Fruit fly (Drosophila melanogaster): Measurements from ENCODE around the gene Hcf.

DNA sequence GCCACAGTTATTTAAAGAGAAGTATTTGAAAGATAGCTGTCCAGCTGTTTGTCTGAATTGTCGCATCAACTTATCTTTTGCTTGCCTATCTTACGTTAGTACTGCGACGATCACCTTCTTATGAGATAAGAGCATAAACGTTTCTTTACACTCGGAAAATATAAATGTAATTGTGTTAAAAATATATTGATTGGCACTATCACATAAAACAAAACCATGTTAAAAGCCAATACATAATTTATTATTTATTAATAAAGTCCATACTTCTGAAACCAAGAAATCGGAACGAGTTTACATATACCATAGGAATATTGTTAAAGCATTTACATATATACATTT is 839 bp upstream of the Hcf start:
- TF ChIP-seq Lpt (GFP tag; optimal IDR thresholded peaks at IDR 0.05) (no peak), CG11294 (GFP tag; IDR thresholded peaks at IDR 0.05) (no peak), Blimp-1 (GFP tag; optimal IDR thresholded peaks at IDR 0.05) (no peak), CG6854 (GFP tag; optimal IDR thresholded peaks at IDR 0.05) (no peak)

All from whole organism, prepupa.